Worm (Caenorhabditis elegans): ENCODE data around the gene F53A3.7.

DNA sequence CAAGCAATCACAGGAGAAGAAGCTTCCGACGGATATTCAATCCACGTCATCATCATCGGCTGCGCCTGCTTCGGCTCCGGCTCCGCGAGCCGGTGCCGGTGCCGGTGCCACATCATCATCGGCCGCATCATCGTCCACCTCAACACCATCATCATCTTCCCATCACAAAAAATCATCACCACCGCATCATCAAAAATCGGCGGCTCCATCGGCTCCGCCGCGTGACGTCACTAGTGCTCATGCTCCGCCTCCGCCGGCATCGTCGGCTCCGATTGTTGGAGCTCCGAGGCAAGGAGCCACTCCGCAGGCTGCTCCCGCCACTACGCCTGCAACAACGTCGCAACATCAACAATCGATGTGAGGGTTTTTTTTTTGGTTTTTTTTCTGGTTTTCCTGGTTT, 19.3 kb upstream of the F53A3.7 start:
- TF ChIP-seq hnd-1 (tag; optimal IDR thresholded peaks at IDR 0.05) (no peak), tbx-11 (GFP tag; IDR thresholded peaks at IDR 0.05) (no peak), hmbx-1 (tag; optimal IDR thresholded peaks at IDR 0.05) (no peak), tra-4 (tag; optimal IDR thresholded peaks at IDR 0.05) (no peak), aly-1 (tag; optimal IDR thresholded peaks at IDR 0.05) (no peak), ama-1 (optimal IDR thresholded peaks at IDR 0.05) (no peak), pes-1 (GFP tag; IDR thresholded peaks at IDR 0.05) (no peak), hmg-4 (GFP tag; optimal IDR thresholded peaks at IDR 0.05) (no peak), B0310.2 (tag; optimal IDR thresholded peaks at IDR 0.05) (no peak), ceh-13 (GFP tag; optimal IDR thresholded peaks at IDR 0.05) (no peak)

Data from whole organism, early embryonic.